Worm (Caenorhabditis elegans) whole organism, L4 larva: ENCODE data around the gene cest-33.

Experiments used
- R02D3.7 ChIP-seq: fragments of 150-350 bp; sonication (generic microtip); optimal IDR thresholded peaks from 3 replicates; lab custom pipeline; 2014; ENCODE audit warnings: missing biosample characterization, missing genetic modification characterization
- T20F7.1 ChIP-seq: fragments of 200-800 bp; sonication (Bioruptor generic); optimal IDR thresholded peaks from 2 replicates; lab custom pipeline; 2018; ENCODE audit warnings: mild to moderate bottlenecking, missing genetic modification characterization, missing compliant biosample characterization
- T26A8.4 ChIP-seq: fragments of 200-800 bp; sonication (Bioruptor generic); IDR thresholded peaks from 2 replicates; pipeline ENCODE4 v1.3.6; 2022; ENCODE audit warnings: missing genetic modification characterization, missing compliant biosample characterization
- Y48G9A.11 ChIP-seq: fragments of 200-800 bp; sonication (Bioruptor generic); IDR thresholded peaks from 2 replicates; pipeline ENCODE4 v1.3.6; 2022; ENCODE audit warnings: missing genetic modification reagents, missing genetic modification characterization, missing compliant biosample characterization
- ZK337.2 ChIP-seq: fragments of 200-800 bp; sonication (Bioruptor generic); IDR thresholded peaks from 2 replicates; pipeline ENCODE4 v1.3.6; 2022; ENCODE audit warnings: missing genetic modification reagents, missing genetic modification characterization, missing compliant biosample characterization
- arid-1 ChIP-seq: fragments of 200-800 bp; sonication (Bioruptor generic); conservative IDR thresholded peaks from 2 replicates; pipeline ENCODE4 v1.3.6; 2022; ENCODE audit warnings: missing genetic modification reagents, missing genetic modification characterization, missing compliant biosample characterization
- ceh-28 ChIP-seq: fragments of 150-350 bp; optimal IDR thresholded peaks from 2 replicates; lab custom pipeline; 2014; ENCODE audit warnings: missing biosample characterization, missing genetic modification reagents, missing genetic modification characterization
- ceh-82 ChIP-seq: sonication (generic microtip); optimal IDR thresholded peaks from 2 replicates; lab custom pipeline; 2017; ENCODE audit warnings: missing biosample characterization, missing genetic modification characterization
- ctbp-1 ChIP-seq: fragments of 200-800 bp; sonication (Bioruptor generic); IDR thresholded peaks from 2 replicates; pipeline ENCODE4 v1.3.6; 2022; ENCODE audit warnings: missing genetic modification reagents, missing genetic modification characterization, missing compliant biosample characterization
- daf-12 ChIP-seq: fragments of 150-350 bp; optimal IDR thresholded peaks from 2 replicates; lab custom pipeline; 2014; ENCODE audit warnings: missing biosample characterization, missing genetic modification reagents, missing genetic modification characterization
- daf-16 ChIP-seq, 3 experiments: sonication (generic microtip); optimal IDR thresholded peaks; 2 replicates each; lab custom pipeline; 2016 to 2017; ENCODE audit warnings: missing genetic modification characterization in 3 of 3, missing genetic modification reagents in 3 of 3, mild to moderate bottlenecking in 2 of 3, missing compliant biosample characterization in 2 of 3, missing biosample characterization in 1 of 3, moderate library complexity in 1 of 3
- daf-8 ChIP-seq: fragments of 200-800 bp; sonication (Bioruptor generic); IDR thresholded peaks from 2 replicates; pipeline ENCODE4 v1.3.6; 2022; ENCODE audit warnings: missing genetic modification characterization, missing compliant biosample characterization
- dmd-8 ChIP-seq: fragments of 200-800 bp; sonication (Bioruptor generic); IDR thresholded peaks from 2 replicates; pipeline ENCODE4 v1.3.6; 2022; ENCODE audit warnings: missing genetic modification characterization, missing compliant biosample characterization
- duxl-1 ChIP-seq: sonication (generic microtip); optimal IDR thresholded peaks from 2 replicates; lab custom pipeline; 2016; ENCODE audit warnings: mild to moderate bottlenecking, missing genetic modification characterization, moderate library complexity, missing compliant biosample characterization; ENCODE audit not compliant: poor library complexity
- hlh-11 ChIP-seq: fragments of 200-800 bp; sonication (Bioruptor generic); optimal IDR thresholded peaks from 2 replicates; lab custom pipeline; 2018; ENCODE audit warnings: mild to moderate bottlenecking, missing genetic modification characterization, missing compliant biosample characterization
- hmg-1.1 ChIP-seq: fragments of 200-800 bp; sonication (Bioruptor generic); IDR thresholded peaks from 2 replicates; pipeline ENCODE4 v1.3.6; 2022; ENCODE audit warnings: missing genetic modification reagents, missing genetic modification characterization, missing compliant biosample characterization
- jun-1 ChIP-seq: fragments of 150-350 bp; optimal IDR thresholded peaks from 2 replicates; lab custom pipeline; 2014; ENCODE audit warnings: missing biosample characterization, missing genetic modification reagents, missing genetic modification characterization
- lim-7 ChIP-seq: fragments of 200-800 bp; sonication (Bioruptor generic); IDR thresholded peaks from 2 replicates; pipeline ENCODE4 v1.3.6; 2022; ENCODE audit warnings: missing genetic modification characterization, missing compliant biosample characterization
- lin-1 ChIP-seq: fragments of 200-800 bp; sonication (Bioruptor generic); IDR thresholded peaks from 2 replicates; pipeline ENCODE4 v1.3.6; 2022; ENCODE audit warnings: missing genetic modification reagents, missing genetic modification characterization, missing compliant biosample characterization
- lin-13 ChIP-seq: fragments of 150-350 bp; optimal IDR thresholded peaks from 2 replicates; lab custom pipeline; 2014; ENCODE audit warnings: missing biosample characterization, missing genetic modification reagents, missing genetic modification characterization
- lsy-2 ChIP-seq, 2 experiments: fragments of 150-350 bp in 1 of 2; sonication (generic microtip) in 1 of 2; optimal IDR thresholded peaks; 2 replicates each; lab custom pipeline; 2014 to 2017; ENCODE audit warnings: missing biosample characterization in 2 of 2, missing genetic modification characterization in 2 of 2
- madf-9 ChIP-seq: fragments of 200-800 bp; sonication (Bioruptor generic); conservative IDR thresholded peaks from 2 replicates; pipeline ENCODE4 v1.3.6; 2022; ENCODE audit warnings: missing genetic modification reagents, missing genetic modification characterization, missing compliant biosample characterization
- mdl-1 ChIP-seq, 2 experiments: fragments of 150-350 bp in 1 of 2; sonication (generic microtip) in 1 of 2; optimal IDR thresholded peaks; 2 replicates each; lab custom pipeline; 2014 to 2017; ENCODE audit warnings: missing biosample characterization in 2 of 2, missing genetic modification characterization in 2 of 2
- mdt-29 ChIP-seq: fragments of 200-800 bp; sonication (Bioruptor generic); IDR thresholded peaks from 2 replicates; pipeline ENCODE4 v1.3.6; 2022; ENCODE audit warnings: missing genetic modification reagents, missing genetic modification characterization, missing compliant biosample characterization
- mxl-2 ChIP-seq: fragments of 200-800 bp; sonication (Bioruptor generic); conservative IDR thresholded peaks from 2 replicates; pipeline ENCODE4 v1.3.6; 2022; ENCODE audit warnings: missing genetic modification reagents, missing genetic modification characterization, missing compliant biosample characterization
- mxl-3 ChIP-seq: fragments of 200-800 bp; sonication (Bioruptor generic); optimal IDR thresholded peaks from 2 replicates; lab custom pipeline; 2018; ENCODE audit warnings: mild to moderate bottlenecking, missing genetic modification characterization, missing compliant biosample characterization
- nhr-10 ChIP-seq: fragments of 150-350 bp; optimal IDR thresholded peaks from 2 replicates; lab custom pipeline; 2014; ENCODE audit warnings: missing biosample characterization, missing genetic modification characterization
- nhr-11 ChIP-seq: fragments of 150-350 bp; optimal IDR thresholded peaks from 2 replicates; lab custom pipeline; 2014; ENCODE audit warnings: missing biosample characterization, missing genetic modification characterization
- nhr-42 ChIP-seq: fragments of 200-800 bp; sonication (Bioruptor generic); IDR thresholded peaks from 2 replicates; pipeline ENCODE4 v1.3.6; 2022; ENCODE audit warnings: missing genetic modification characterization, missing compliant biosample characterization
- nhr-76 ChIP-seq: fragments of 150-350 bp; optimal IDR thresholded peaks from 2 replicates; lab custom pipeline; 2014; ENCODE audit warnings: missing biosample characterization, missing genetic modification characterization
- pha-4 ChIP-seq, 2 experiments: fragments of 150-350 bp in 1 of 2; fragments of 200-800 bp in 1 of 2; sonication (Bioruptor generic) in 1 of 2; IDR thresholded peaks in 1 of 2; optimal IDR thresholded peaks in 1 of 2; 2 replicates each; pipeline versions ENCODE4 v1.3.6 to Lab custom; 2014 to 2022; ENCODE audit warnings: missing genetic modification characterization in 2 of 2, missing genetic modification reagents in 2 of 2, missing biosample characterization in 1 of 2, missing compliant biosample characterization in 1 of 2
- pqm-1 ChIP-seq: sonication (generic microtip); optimal IDR thresholded peaks from 2 replicates; lab custom pipeline; 2017; ENCODE audit warnings: missing biosample characterization, missing genetic modification characterization
- spr-1 ChIP-seq: sonication (generic microtip); optimal IDR thresholded peaks from 2 replicates; lab custom pipeline; 2016; ENCODE audit warnings: mild to moderate bottlenecking, missing genetic modification characterization, missing compliant biosample characterization
- tra-1 ChIP-seq: fragments of 200-800 bp; sonication (Bioruptor generic); IDR thresholded peaks from 2 replicates; pipeline ENCODE4 v1.3.6; 2022; ENCODE audit warnings: missing genetic modification reagents, missing genetic modification characterization, missing compliant biosample characterization
- vab-7 ChIP-seq: fragments of 200-800 bp; sonication (Bioruptor generic); IDR thresholded peaks from 2 replicates; pipeline ENCODE4 v1.3.6; 2022; ENCODE audit warnings: missing genetic modification reagents, missing genetic modification characterization, missing compliant biosample characterization
- ztf-7 ChIP-seq: fragments of 150-350 bp; optimal IDR thresholded peaks from 2 replicates; lab custom pipeline; 2014; ENCODE audit warnings: missing biosample characterization, missing genetic modification characterization

The cest-33 gene

DNA sequence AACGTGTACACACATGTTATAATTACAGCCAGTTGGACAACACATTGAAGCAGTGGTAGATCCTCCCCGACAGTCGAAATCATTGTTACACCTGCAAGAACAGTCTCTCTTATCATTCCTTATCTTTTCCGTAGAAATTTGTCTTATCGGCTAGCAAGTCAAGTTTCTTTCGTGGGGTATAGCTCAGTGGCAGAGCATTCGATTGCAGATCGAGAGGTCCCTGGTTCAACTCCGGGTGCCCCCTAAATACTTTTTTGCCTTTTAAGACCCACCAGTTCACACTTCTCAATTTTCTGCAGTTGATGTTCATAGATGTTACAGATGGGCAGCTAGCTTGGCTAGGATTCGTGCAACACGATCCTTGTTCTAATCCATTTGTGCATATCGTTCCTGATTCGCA lies 30.2 kb downstream of the cest-33 start (continued):
- peak; percentile 82 for TF ChIP-seq arid-1
- peak; percentile 80 for TF ChIP-seq vab-7 (GFP tag; lab: Robert Waterston, UW)
- TF ChIP-seq nhr-42 (GFP tag; lab: Robert Waterston, UW) = 0 out of 2 replicates have a peak, but pooled peaks have one; percentile 43
- TF ChIP-seq T20F7.1 (GFP tag; lab: Kevin White, UChicago) = no peak
- no peak for TF ChIP-seq pqm-1 (tag; lab: Kevin White, UChicago)
- no peak for TF ChIP-seq nhr-76 (tag; lab: Kevin White, UChicago)
- TF ChIP-seq spr-1 (tag; lab: Kevin White, UChicago) = peak; percentile 58
- TF ChIP-seq daf-16 (GFP tag; optimal IDR thresholded peaks at IDR 0.05; lab: Kevin White, UChicago) = peak in 1 of 2 experiments; percentile 74
- TF ChIP-seq daf-16 (tag; optimal IDR thresholded peaks at IDR 0.05; lab: Kevin White, UChicago) = no peak
- peak; percentile 85 for TF ChIP-seq pha-4 (GFP tag; IDR thresholded peaks at IDR 0.05; lab: Robert Waterston, UW)
- TF ChIP-seq pha-4 (tag; optimal IDR thresholded peaks at IDR 0.05; lab: Kevin White, UChicago) = no peak
- no peak for TF ChIP-seq mxl-3

- no peak for TF ChIP-seq daf-8 (GFP tag; lab: Robert Waterston, UW)
- no peak for TF ChIP-seq ceh-28 (tag; lab: Kevin White, UChicago)
- no peak for TF ChIP-seq mdl-1 (tag; optimal IDR thresholded peaks at IDR 0.05; lab: Kevin White, UChicago)
- TF ChIP-seq nhr-10 (tag; lab: Kevin White, UChicago) = no peak
- TF ChIP-seq lim-7 (GFP tag; lab: Robert Waterston, UW) = no peak
- TF ChIP-seq R02D3.7 = no peak
- no peak for TF ChIP-seq madf-9
- no peak for TF ChIP-seq ZK337.2
- no peak for TF ChIP-seq mdt-29 (GFP tag; lab: Robert Waterston, UW)
- TF ChIP-seq mxl-2 (GFP tag; lab: Robert Waterston, UW) = no peak
- no peak for TF ChIP-seq pqm-1 (tag; lab: Kevin White, UChicago)
- no peak for TF ChIP-seq duxl-1 (tag; lab: Kevin White, UChicago)
- no peak for TF ChIP-seq ceh-82
- TF ChIP-seq daf-16 (GFP tag; optimal IDR thresholded peaks at IDR 0.05; lab: Kevin White, UChicago) = no peak
- no peak for TF ChIP-seq daf-16 (tag; optimal IDR thresholded peaks at IDR 0.05; lab: Kevin White, UChicago)
- TF ChIP-seq jun-1 (tag; lab: Kevin White, UChicago) = no peak
- no peak for TF ChIP-seq lsy-2 (tag; optimal IDR thresholded peaks at IDR 0.05; lab: Kevin White, UChicago)
- TF ChIP-seq lin-13 (GFP tag; lab: Kevin White, UChicago) = no peak
- TF ChIP-seq ctbp-1 (GFP tag; lab: Robert Waterston, UW) = no peak
- no peak for TF ChIP-seq hmg-1.1 (GFP tag; lab: Robert Waterston, UW)
- TF ChIP-seq Y48G9A.11 (GFP tag; lab: Robert Waterston, UW) = no peak
Observed at ce11 chrV:6331607-6332006, 33.9 kb downstream of the cest-33 start, which contains the start of gene T28C12.1. TSS of gene T28C12.1 (plus strand) at chrV:6331907.

ce11 chrV:6328897-6329296 lies 36.6 kb downstream of the cest-33 start, which contains the start of gene T28C12.2:
TSS of gene T28C12.2 (plus strand) at chrV:6329197.
- TF ChIP-seq nhr-11 (tag; lab: Kevin White, UChicago) (no peak), jun-1 (tag; lab: Kevin White, UChicago) (no peak), daf-12 (tag; lab: Kevin White, UChicago) (no peak), T26A8.4 (GFP tag; lab: Robert Waterston, UW) (no peak), ctbp-1 (GFP tag; lab: Robert Waterston, UW) (no peak), lin-1 (GFP tag; lab: Robert Waterston, UW) (no peak), mdl-1 (tag; optimal IDR thresholded peaks at IDR 0.05; lab: Kevin White, UChicago) (no peak), dmd-8 (GFP tag; lab: Robert Waterston, UW) (no peak)

DNA sequence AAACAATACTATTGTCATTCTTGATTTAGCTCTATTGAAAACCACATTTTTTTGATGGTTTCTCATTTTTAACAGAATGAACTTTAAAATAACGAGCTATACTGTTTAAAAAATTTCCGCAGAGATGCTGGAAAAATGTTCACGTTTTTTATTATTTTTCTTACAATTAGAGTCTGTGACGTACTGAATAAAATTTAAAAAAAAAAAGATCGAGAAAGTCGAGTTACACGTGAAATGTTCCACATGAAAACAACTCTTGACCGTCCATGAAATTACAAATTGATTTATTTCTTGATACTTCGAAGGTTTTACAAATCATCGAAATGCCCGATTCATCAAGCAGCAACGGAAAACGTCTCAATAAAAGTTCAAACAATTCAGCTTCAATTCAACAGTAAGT lies 38.5 kb downstream of the cest-33 start, which contains the start of gene fbxa-202:
Gene fbxa-202 (plus strand): TSS at position 301 of the 400 bp plus-strand sequence.
- no peak for TF ChIP-seq hlh-11 (tag; lab: Kevin White, UChicago)
- no peak for TF ChIP-seq jun-1 (tag; lab: Kevin White, UChicago)
- TF ChIP-seq lsy-2 (tag; optimal IDR thresholded peaks at IDR 0.05; lab: Kevin White, UChicago) = no peak
- no peak for TF ChIP-seq T26A8.4 (GFP tag; lab: Robert Waterston, UW)
- TF ChIP-seq tra-1 (GFP tag; lab: Robert Waterston, UW) = no peak
- no peak for TF ChIP-seq ztf-7
